Worm (Caenorhabditis elegans) whole organism, young adult: ENCODE data around the gene ints-13.
A peak's percentile ranks its signal among the peaks of the same experiment; 100 is the strongest.

ENCODE experiments used
- B0336.3 ChIP-seq: fragments of 200-800 bp; sonication (Bioruptor generic); IDR thresholded peaks from 2 replicates; pipeline ENCODE4 v1.3.6; 2022; ENCODE audit warnings: missing genetic modification characterization, missing compliant biosample characterization
- D2030.7 ChIP-seq: fragments of 200-800 bp; sonication (Bioruptor generic); IDR thresholded peaks from 2 replicates; pipeline ENCODE4 v1.3.6; 2022; ENCODE audit warnings: missing genetic modification reagents, missing genetic modification characterization, missing compliant biosample characterization
- F23B12.7 ChIP-seq: sonication (generic microtip); optimal IDR thresholded peaks from 2 replicates; lab custom pipeline; 2017; ENCODE audit warnings: missing genetic modification characterization, mild to moderate bottlenecking, missing compliant biosample characterization, antibody characterized with exemption, moderate library complexity; ENCODE audit not compliant: insufficient read depth
- F39B2.1 ChIP-seq: fragments of 200-800 bp; sonication (Bioruptor generic); IDR thresholded peaks from 2 replicates; pipeline ENCODE4 v1.3.6; 2022; ENCODE audit warnings: missing genetic modification reagents, missing genetic modification characterization, missing compliant biosample characterization
- F49E8.2 ChIP-seq: sonication (generic microtip); optimal IDR thresholded peaks from 3 replicates; lab custom pipeline; 2017; ENCODE audit warnings: missing genetic modification characterization, mild to moderate bottlenecking, missing compliant biosample characterization, antibody characterized with exemption, moderate library complexity; ENCODE audit not compliant: insufficient read depth
- F52B5.7 ChIP-seq: sonication (generic microtip); optimal IDR thresholded peaks from 2 replicates; lab custom pipeline; 2016; ENCODE audit warnings: mild to moderate bottlenecking, missing genetic modification characterization, missing compliant biosample characterization
- F57A8.1 ChIP-seq: fragments of 200-800 bp; sonication (Bioruptor generic); optimal IDR thresholded peaks from 2 replicates; lab custom pipeline; 2018; ENCODE audit warnings: mild to moderate bottlenecking, missing genetic modification characterization, moderate library complexity, missing compliant biosample characterization
- Y67H2A.10 ChIP-seq: fragments of 200-800 bp; sonication (Bioruptor generic); conservative IDR thresholded peaks from 2 replicates; pipeline ENCODE4 v1.3.6; 2022; ENCODE audit warnings: missing genetic modification reagents, missing genetic modification characterization, missing compliant biosample characterization
- Y79H2A.3 ChIP-seq: fragments of 200-800 bp; sonication (Bioruptor generic); conservative IDR thresholded peaks from 2 replicates; pipeline ENCODE4 v1.3.6; 2022; ENCODE audit warnings: missing genetic modification reagents, missing genetic modification characterization, missing compliant biosample characterization
- ama-1 ChIP-seq, 3 experiments: fragments of 150-350 bp in 1 of 3; sonication (generic microtip) in 2 of 3; optimal IDR thresholded peaks; 2 replicates each; lab custom pipeline; 2014 to 2018; ENCODE audit warnings: missing biosample characterization in 2 of 3, missing genetic modification characterization in 2 of 3, missing genetic modification reagents in 2 of 3
- aptf-3 ChIP-seq: fragments of 200-800 bp; sonication (Bioruptor generic); IDR thresholded peaks from 2 replicates; pipeline ENCODE4 v1.3.6; 2022; ENCODE audit warnings: missing genetic modification characterization, missing compliant biosample characterization
- athp-1 ChIP-seq: sonication (generic microtip); optimal IDR thresholded peaks from 2 replicates; lab custom pipeline; 2017; ENCODE audit warnings: mild to moderate bottlenecking, missing genetic modification characterization, missing compliant biosample characterization
- attf-5 ChIP-seq: fragments of 200-800 bp; sonication (Bioruptor generic); optimal IDR thresholded peaks from 2 replicates; lab custom pipeline; 2018; ENCODE audit warnings: mild to moderate bottlenecking, missing genetic modification characterization, missing compliant biosample characterization
- cebp-1 ChIP-seq, 2 experiments: fragments of 200-800 bp in 1 of 2; sonication (Bioruptor generic) in 1 of 2; sonication (generic microtip) in 1 of 2; IDR thresholded peaks in 1 of 2; optimal IDR thresholded peaks in 1 of 2; 2 replicates each; pipeline versions ENCODE4 v1.3.6 to Lab custom; 2017 to 2022; ENCODE audit warnings: missing compliant biosample characterization in 2 of 2, missing genetic modification characterization in 2 of 2, mild to moderate bottlenecking in 1 of 2, missing genetic modification reagents in 1 of 2, moderate library complexity in 1 of 2
- ceh-100 ChIP-seq: fragments of 200-800 bp; sonication (Bioruptor generic); IDR thresholded peaks from 2 replicates; pipeline ENCODE4 v1.3.6; 2022; ENCODE audit warnings: missing genetic modification reagents, missing genetic modification characterization, missing compliant biosample characterization
- ceh-27 ChIP-seq: fragments of 200-800 bp; sonication (Bioruptor generic); optimal IDR thresholded peaks from 2 replicates; lab custom pipeline; 2018; ENCODE audit warnings: mild to moderate bottlenecking, missing genetic modification characterization, moderate library complexity, missing compliant biosample characterization
- ceh-79 ChIP-seq: sonication (generic microtip); optimal IDR thresholded peaks from 2 replicates; lab custom pipeline; 2017; ENCODE audit warnings: mild to moderate bottlenecking, missing genetic modification characterization, missing compliant biosample characterization
- ceh-91 ChIP-seq: fragments of 200-800 bp; sonication (Bioruptor generic); IDR thresholded peaks from 2 replicates; pipeline ENCODE4 v1.3.6; 2022; ENCODE audit warnings: missing genetic modification reagents, missing genetic modification characterization, missing compliant biosample characterization
- dpff-1 ChIP-seq: sonication (generic microtip); optimal IDR thresholded peaks from 2 replicates; lab custom pipeline; 2017; ENCODE audit warnings: mild to moderate bottlenecking, missing genetic modification characterization, missing compliant biosample characterization
- dpl-1 ChIP-seq: fragments of 150-350 bp; optimal IDR thresholded peaks from 2 replicates; lab custom pipeline; 2014; ENCODE audit warnings: missing biosample characterization, missing genetic modification reagents, missing genetic modification characterization
- efl-1 ChIP-seq: fragments of 150-350 bp; optimal IDR thresholded peaks from 2 replicates; lab custom pipeline; 2014; ENCODE audit warnings: missing biosample characterization, missing genetic modification reagents, missing genetic modification characterization
- ekl-4 ChIP-seq: fragments of 200-800 bp; sonication (Bioruptor generic); IDR thresholded peaks from 2 replicates; pipeline ENCODE4 v1.3.6; 2022; ENCODE audit warnings: missing genetic modification reagents, missing genetic modification characterization, missing compliant biosample characterization
- fkh-3 ChIP-seq: sonication (generic microtip); optimal IDR thresholded peaks from 2 replicates; lab custom pipeline; 2016; ENCODE audit warnings: mild to moderate bottlenecking, missing genetic modification characterization, missing compliant biosample characterization
- hmg-1.2 ChIP-seq: fragments of 200-800 bp; sonication (Bioruptor generic); IDR thresholded peaks from 2 replicates; pipeline ENCODE4 v1.3.6; 2022; ENCODE audit warnings: missing genetic modification reagents, missing genetic modification characterization, missing compliant biosample characterization
- hrde-1 ChIP-seq: sonication (generic microtip); optimal IDR thresholded peaks from 2 replicates; lab custom pipeline; 2016; ENCODE audit warnings: missing genetic modification characterization, mild to moderate bottlenecking, missing compliant biosample characterization, moderate library complexity, missing genotype, missing genetic modification reagents, borderline replicate concordance
- let-607 ChIP-seq, 2 experiments: fragments of 200-800 bp in 1 of 2; sonication (Bioruptor generic) in 1 of 2; sonication (generic microtip) in 1 of 2; optimal IDR thresholded peaks; 2 replicates each; lab custom pipeline; 2016 to 2018; ENCODE audit warnings: mild to moderate bottlenecking in 2 of 2, missing compliant biosample characterization in 2 of 2, missing genetic modification characterization in 2 of 2, moderate library complexity in 2 of 2, missing genotype in 1 of 2
- lin-35 ChIP-seq, 3 experiments: fragments of 150-350 bp in 2 of 3; sonication (generic microtip) in 1 of 3; optimal IDR thresholded peaks; 2 replicates each; lab custom pipeline; 2014 to 2018; ENCODE audit warnings: missing biosample characterization in 3 of 3, missing genetic modification characterization in 3 of 3, missing genetic modification reagents in 3 of 3
- lin-40 ChIP-seq: sonication (generic microtip); optimal IDR thresholded peaks from 2 replicates; lab custom pipeline; 2016; ENCODE audit warnings: missing genetic modification characterization, mild to moderate bottlenecking, missing compliant biosample characterization, missing genotype, missing genetic modification reagents
- lin-54 ChIP-seq: fragments of 200-800 bp; sonication (Bioruptor generic); optimal IDR thresholded peaks from 2 replicates; lab custom pipeline; 2018; ENCODE audit warnings: mild to moderate bottlenecking, missing genetic modification characterization, missing compliant biosample characterization
- madf-3 ChIP-seq: fragments of 200-800 bp; sonication (Bioruptor generic); IDR thresholded peaks from 2 replicates; pipeline ENCODE4 v1.3.6; 2022; ENCODE audit warnings: missing genetic modification reagents, missing genetic modification characterization, missing compliant biosample characterization
- madf-8 ChIP-seq: fragments of 200-800 bp; sonication (Bioruptor generic); conservative IDR thresholded peaks from 2 replicates; pipeline ENCODE4 v1.3.6; 2022; ENCODE audit warnings: missing genetic modification reagents, missing genetic modification characterization, missing compliant biosample characterization
- mcd-1 ChIP-seq: fragments of 200-800 bp; sonication (Bioruptor generic); IDR thresholded peaks from 2 replicates; pipeline ENCODE4 v1.3.6; 2022; ENCODE audit warnings: missing genetic modification reagents, missing genetic modification characterization, missing compliant biosample characterization
- nfyb-1 ChIP-seq: fragments of 200-800 bp; sonication (Bioruptor generic); IDR thresholded peaks from 2 replicates; pipeline ENCODE4 v1.3.6; 2022; ENCODE audit warnings: missing genetic modification reagents, missing genetic modification characterization, missing compliant biosample characterization
- nhr-27 ChIP-seq: fragments of 200-800 bp; sonication (Bioruptor generic); optimal IDR thresholded peaks from 2 replicates; lab custom pipeline; 2018; ENCODE audit warnings: mild to moderate bottlenecking, missing genetic modification characterization, moderate library complexity, missing compliant biosample characterization
- pbrm-1 ChIP-seq: fragments of 200-800 bp; sonication (Bioruptor generic); IDR thresholded peaks from 2 replicates; pipeline ENCODE4 v1.3.6; 2022; ENCODE audit warnings: missing genetic modification reagents, missing genetic modification characterization, missing compliant biosample characterization
- rcor-1 ChIP-seq: fragments of 200-800 bp; sonication (Bioruptor generic); IDR thresholded peaks from 2 replicates; pipeline ENCODE4 v1.3.6; 2022; ENCODE audit warnings: missing genetic modification reagents, missing genetic modification characterization, missing compliant biosample characterization
- sdz-38 ChIP-seq: sonication (generic microtip); optimal IDR thresholded peaks from 2 replicates; lab custom pipeline; 2016; ENCODE audit warnings: missing genotype, missing genetic modification characterization, missing compliant biosample characterization
- snpc-4 ChIP-seq, 5 experiments: fragments of 150-350 bp in 1 of 5; sonication (generic microtip) in 4 of 5; optimal IDR thresholded peaks; 2 replicates each; lab custom pipeline; 2014 to 2018; ENCODE audit warnings: missing genetic modification characterization in 5 of 5, missing biosample characterization in 3 of 5, antibody characterized with exemption in 2 of 5, mild to moderate bottlenecking in 2 of 5, missing compliant biosample characterization in 2 of 5, missing genotype in 2 of 5, moderate library complexity in 2 of 5, missing genetic modification reagents in 1 of 5
- tbp1 ChIP-seq: fragments of 200-800 bp; sonication (Bioruptor generic); optimal IDR thresholded peaks from 2 replicates; lab custom pipeline; 2018; ENCODE audit warnings: mild to moderate bottlenecking, missing genetic modification characterization, missing compliant biosample characterization
- unc-62 ChIP-seq: fragments of 150-350 bp; optimal IDR thresholded peaks from 2 replicates; lab custom pipeline; 2014; ENCODE audit warnings: missing biosample characterization, missing genetic modification reagents, missing genetic modification characterization
- zim-3 ChIP-seq: sonication (generic microtip); optimal IDR thresholded peaks from 2 replicates; lab custom pipeline; 2017; ENCODE audit warnings: mild to moderate bottlenecking, missing genetic modification characterization, moderate library complexity, missing compliant biosample characterization
- ztf-3 ChIP-seq: fragments of 200-800 bp; sonication (Bioruptor generic); optimal IDR thresholded peaks from 2 replicates; lab custom pipeline; 2018; ENCODE audit warnings: mild to moderate bottlenecking, missing genetic modification characterization, missing compliant biosample characterization

Gene ints-13

DNA sequence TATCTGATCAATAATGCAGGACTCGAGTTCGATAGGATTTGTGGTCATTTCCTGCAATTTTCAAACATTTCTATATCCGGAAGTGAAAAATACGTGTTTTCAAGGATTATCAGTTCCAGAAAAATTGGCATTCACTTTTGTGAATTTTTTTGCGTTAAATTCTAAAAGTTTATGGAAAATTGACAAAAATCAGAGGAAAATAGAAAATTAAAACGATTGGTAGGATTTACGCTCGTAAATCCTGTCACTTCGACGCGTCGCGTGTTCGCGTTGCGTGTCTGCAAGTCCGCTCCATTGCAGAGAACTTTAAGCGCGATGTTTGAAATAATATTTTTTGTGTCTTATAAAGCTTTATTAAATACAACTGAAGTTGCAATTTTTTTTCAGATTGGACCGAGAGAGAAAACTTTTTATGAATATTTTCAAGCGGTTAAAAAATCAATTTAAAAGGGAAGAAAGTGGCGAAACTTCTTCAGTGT, 18.2 kb upstream of the ints-13 start, which contains the start of gene rcat-1:
Gene rcat-1, minus strand, starts transcription at position 51 of the 479 bp plus-strand sequence.
- TF ChIP-seq lin-40 (peak; percentile 28), F52B5.7 (no peak), B0336.3 (no peak), ztf-3 (GFP tag; lab: Kevin White, UChicago) (no peak), F23B12.7 (tag; lab: Kevin White, UChicago) (peak; percentile 48), snpc-4 (GFP tag; optimal IDR thresholded peaks at IDR 0.05; lab: Kevin White, UChicago) (no peak), snpc-4 (tag; optimal IDR thresholded peaks at IDR 0.05; lab: Kevin White, UChicago) (peak in 1 of 4 experiments; percentile 45), unc-62 (GFP tag; lab: Kevin White, UChicago) (peak; percentile 47), pbrm-1 (GFP tag; lab: Robert Waterston, UW) (no peak; the same call in 1 of the 2 replicates), efl-1 (GFP tag; lab: Kevin White, UChicago) (peak; percentile 75), athp-1 (tag; lab: Kevin White, UChicago) (peak; percentile 23), nfyb-1 (GFP tag; lab: Robert Waterston, UW) (peak; percentile 47; the same call in 1 of the 2 replicates), ceh-79 (tag; lab: Kevin White, UChicago) (no peak), lin-54 (GFP tag; lab: Kevin White, UChicago) (peak; percentile 89), Y79H2A.3 (no peak), attf-5 (peak; percentile 77), lin-35 (GFP tag; optimal IDR thresholded peaks at IDR 0.05; lab: Kevin White, UChicago) (peak in 1 of 3 experiments; percentile 82), tbp1 (GFP tag; lab: Kevin White, UChicago) (peak; percentile 3), hmg-1.2 (peak; percentile 13; the same call in 1 of the 2 replicates), dpl-1 (GFP tag; lab: Kevin White, UChicago) (peak; percentile 71), ceh-27 (GFP tag; lab: Kevin White, UChicago) (peak; percentile 30), ceh-91 (GFP tag; lab: Robert Waterston, UW) (0 out of 2 replicates have a peak, but pooled peaks have one; percentile 44), ekl-4 (peak; percentile 68), madf-8 (GFP tag; lab: Robert Waterston, UW) (no peak), mcd-1 (GFP tag; lab: Robert Waterston, UW) (peak; percentile 90), D2030.7 (GFP tag; lab: Robert Waterston, UW) (peak; percentile 77), aptf-3 (GFP tag; lab: Robert Waterston, UW) (no peak), madf-3 (GFP tag; lab: Robert Waterston, UW) (peak; percentile 99), ceh-100 (GFP tag; lab: Robert Waterston, UW) (peak; percentile 16; the same call in 1 of the 2 replicates), dpff-1 (tag; lab: Kevin White, UChicago) (no peak), F49E8.2 (tag; lab: Kevin White, UChicago) (peak; percentile 5), rcor-1 (GFP tag; lab: Robert Waterston, UW) (peak; percentile 17; the same call in 1 of the 2 replicates)

DNA sequence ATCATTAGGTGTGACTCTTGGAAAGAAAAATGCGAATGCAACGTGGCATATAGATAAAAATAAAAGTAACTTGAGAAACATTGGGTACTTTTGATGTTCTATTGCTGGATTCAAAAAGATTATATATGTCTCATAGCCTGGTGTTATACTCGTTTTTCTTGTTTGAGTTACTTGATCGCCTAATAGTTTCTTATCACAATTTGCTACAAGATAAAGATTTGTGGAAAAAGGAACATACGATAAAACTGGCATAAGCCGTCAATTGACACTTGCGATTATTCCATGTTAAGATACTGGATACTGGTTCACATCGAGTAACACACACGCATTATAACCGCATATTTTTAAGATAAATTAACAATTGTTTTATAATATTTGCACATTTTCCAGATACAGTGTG, 15.2 kb upstream of the ints-13 start, which contains the start of gene grl-19:
Gene grl-19, minus strand, starts transcription at position 101 of the 400 bp plus-strand sequence.
- no peak for TF ChIP-seq F49E8.2 (tag; lab: Kevin White, UChicago)
- no peak for TF ChIP-seq ama-1 (optimal IDR thresholded peaks at IDR 0.05; lab: Kevin White, UChicago)
- TF ChIP-seq ama-1 (GFP tag; optimal IDR thresholded peaks at IDR 0.05; lab: Kevin White, UChicago) = no peak
- TF ChIP-seq fkh-3 (tag; lab: Kevin White, UChicago) = no peak
- no peak for TF ChIP-seq F39B2.1
- no peak for TF ChIP-seq zim-3 (tag; lab: Kevin White, UChicago)
- TF ChIP-seq sdz-38 (tag; lab: Kevin White, UChicago) = no peak
- no peak for TF ChIP-seq cebp-1 (GFP tag; IDR thresholded peaks at IDR 0.05; lab: Robert Waterston, UW)
- no peak for TF ChIP-seq cebp-1 (tag; optimal IDR thresholded peaks at IDR 0.05; lab: Kevin White, UChicago)
- TF ChIP-seq hrde-1 (tag; lab: Kevin White, UChicago) = no peak
- TF ChIP-seq attf-5 = no peak
- no peak for TF ChIP-seq F57A8.1
- TF ChIP-seq nhr-27 (tag; lab: Kevin White, UChicago) = no peak
- no peak for TF ChIP-seq let-607 (tag; optimal IDR thresholded peaks at IDR 0.05; lab: Kevin White, UChicago)
- no peak for TF ChIP-seq Y67H2A.10
